Worm (Caenorhabditis elegans) whole organism, early embryonic: ENCODE results near the gene spp-1.

Source experiments
- B0310.2 ChIP-seq: sonication (generic microtip); optimal IDR thresholded peaks from 2 replicates; lab custom pipeline; 2016; ENCODE audit warnings: mild to moderate bottlenecking, missing genetic modification characterization, missing compliant biosample characterization
- F13C5.2 ChIP-seq: sonication (generic microtip); optimal IDR thresholded peaks from 2 replicates; lab custom pipeline; 2017; ENCODE audit warnings: mild to moderate bottlenecking, missing genetic modification characterization, inconsistent platforms, missing compliant biosample characterization
- aly-1 ChIP-seq: sonication (generic microtip); optimal IDR thresholded peaks from 2 replicates; lab custom pipeline; 2016; ENCODE audit warnings: missing genetic modification characterization, missing compliant biosample characterization
- ama-1 ChIP-seq: fragments of 150-350 bp; optimal IDR thresholded peaks from 2 replicates; lab custom pipeline; 2014
- ceh-13 ChIP-seq: fragments of 200-800 bp; sonication (Bioruptor generic); optimal IDR thresholded peaks from 2 replicates; lab custom pipeline; 2018; ENCODE audit warnings: mild to moderate bottlenecking, missing genetic modification characterization, missing compliant biosample characterization
- ceh-36 ChIP-seq: sonication (generic microtip); optimal IDR thresholded peaks from 2 replicates; lab custom pipeline; 2016; ENCODE audit warnings: missing genetic modification characterization, inconsistent platforms, missing compliant biosample characterization
- ets-7 ChIP-seq: sonication (generic microtip); optimal IDR thresholded peaks from 2 replicates; lab custom pipeline; 2016; ENCODE audit warnings: missing genotype, missing genetic modification characterization, missing compliant biosample characterization
- flt-1 ChIP-seq: fragments of 200-800 bp; sonication (Bioruptor generic); IDR thresholded peaks from 2 replicates; pipeline ENCODE4 v1.3.6; 2022; ENCODE audit warnings: missing genetic modification characterization, missing compliant biosample characterization
- hmbx-1 ChIP-seq: sonication (generic microtip); optimal IDR thresholded peaks from 2 replicates; lab custom pipeline; 2016; ENCODE audit warnings: mild to moderate bottlenecking, missing genetic modification characterization, missing compliant biosample characterization
- hmg-4 ChIP-seq: fragments of 200-800 bp; sonication (Bioruptor generic); optimal IDR thresholded peaks from 2 replicates; lab custom pipeline; 2018; ENCODE audit warnings: mild to moderate bottlenecking, missing genetic modification characterization, missing compliant biosample characterization
- hnd-1 ChIP-seq: sonication (generic microtip); optimal IDR thresholded peaks from 2 replicates; lab custom pipeline; 2016; ENCODE audit warnings: missing genetic modification characterization, missing compliant biosample characterization
- pes-1 ChIP-seq: fragments of 200-800 bp; sonication (Bioruptor generic); IDR thresholded peaks from 2 replicates; pipeline ENCODE4 v1.3.6; 2022; ENCODE audit warnings: missing genetic modification reagents, missing genetic modification characterization, missing compliant biosample characterization
- scrt-1 ChIP-seq: fragments of 200-800 bp; sonication (Bioruptor generic); IDR thresholded peaks from 2 replicates; pipeline ENCODE4 v1.3.6; 2022; ENCODE audit warnings: missing genetic modification characterization, missing compliant biosample characterization
- sea-1 ChIP-seq: fragments of 200-800 bp; sonication (Bioruptor generic); conservative IDR thresholded peaks from 2 replicates; pipeline ENCODE4 v1.3.6; 2022; ENCODE audit warnings: missing genetic modification characterization, missing compliant biosample characterization
- tbx-11 ChIP-seq: fragments of 200-800 bp; sonication (Bioruptor generic); IDR thresholded peaks from 2 replicates; pipeline ENCODE4 v1.3.6; 2022; ENCODE audit warnings: missing genetic modification characterization, missing compliant biosample characterization
- tbx-37 ChIP-seq: fragments of 200-800 bp; sonication (Bioruptor generic); conservative IDR thresholded peaks from 2 replicates; pipeline ENCODE4 v1.3.6; 2022; ENCODE audit warnings: missing genetic modification reagents, missing genetic modification characterization, missing compliant biosample characterization
- tra-4 ChIP-seq: sonication (generic microtip); optimal IDR thresholded peaks from 2 replicates; lab custom pipeline; 2017; ENCODE audit warnings: missing genetic modification characterization, missing compliant biosample characterization

The spp-1 gene

DNA sequence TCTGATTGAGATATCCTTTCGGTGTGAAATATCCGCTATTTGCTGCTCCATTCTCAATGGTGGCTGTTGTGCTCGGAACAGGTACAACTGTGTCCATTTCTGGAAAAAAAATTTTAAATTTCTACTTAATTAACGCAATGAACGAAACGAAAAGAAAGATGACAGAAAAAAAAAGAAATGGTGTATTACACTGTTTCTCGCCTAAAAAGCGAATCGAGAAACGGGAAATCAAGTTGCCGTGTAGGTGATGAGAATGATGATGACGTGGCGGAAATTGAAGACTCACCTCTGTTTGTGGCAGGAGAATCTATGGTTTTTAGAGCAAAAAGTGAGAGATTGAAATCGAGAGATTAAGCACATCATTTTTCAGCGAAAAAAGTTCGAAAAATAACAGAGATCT is 31.0 kb upstream of the spp-1 start, which contains the start of gene C38H2.3:
Gene C38H2.3, minus strand, starts transcription at position 101 of the 400 bp plus-strand sequence.
- TF ChIP-seq ets-7 (tag; lab: Kevin White, UChicago), result no peak
- TF ChIP-seq B0310.2 (tag; lab: Kevin White, UChicago), result no peak
- TF ChIP-seq ama-1 (lab: Kevin White, UChicago), result no peak
- TF ChIP-seq F13C5.2, result no peak
- TF ChIP-seq ceh-13 (GFP tag; lab: Kevin White, UChicago), result no peak
- no peak for TF ChIP-seq pes-1 (GFP tag; lab: Robert Waterston, UW)
- no peak for TF ChIP-seq ceh-36 (tag; lab: Kevin White, UChicago)
- TF ChIP-seq tbx-11 (GFP tag; lab: Robert Waterston, UW), result no peak
- TF ChIP-seq flt-1 (GFP tag; lab: Robert Waterston, UW), result no peak
- no peak for TF ChIP-seq hnd-1 (tag; lab: Kevin White, UChicago)
- TF ChIP-seq tbx-37 (GFP tag; lab: Robert Waterston, UW), result no peak

DNA sequence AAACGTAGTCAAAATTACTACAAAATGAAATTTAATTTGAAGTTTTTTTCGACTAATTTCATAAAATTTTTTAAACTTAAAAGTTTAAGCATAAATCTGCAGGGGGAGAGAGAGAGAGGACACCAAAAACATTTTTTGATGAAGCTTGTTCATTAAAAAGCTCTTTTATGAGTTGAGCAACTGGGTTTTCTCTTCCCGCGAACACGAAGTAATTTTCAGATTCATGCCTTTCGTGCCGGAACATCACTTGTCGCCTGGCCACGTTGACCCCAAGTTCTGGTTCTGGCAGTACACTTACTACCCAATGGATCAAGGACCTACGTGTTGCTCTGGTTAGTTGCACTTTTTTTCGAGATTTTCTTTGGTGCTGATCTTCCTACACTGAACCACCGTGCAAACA is 28.3 kb upstream of the spp-1 start:
- TF ChIP-seq hmg-4 (GFP tag; lab: Kevin White, UChicago), result no peak
- TF ChIP-seq ets-7 (tag; lab: Kevin White, UChicago), result no peak
- TF ChIP-seq pes-1 (GFP tag; lab: Robert Waterston, UW), result no peak
- TF ChIP-seq ama-1 (lab: Kevin White, UChicago), result no peak
- no peak for TF ChIP-seq tbx-37 (GFP tag; lab: Robert Waterston, UW)
- no peak for TF ChIP-seq sea-1 (GFP tag; lab: Robert Waterston, UW)
- no peak for TF ChIP-seq flt-1 (GFP tag; lab: Robert Waterston, UW)
- no peak for TF ChIP-seq scrt-1

DNA sequence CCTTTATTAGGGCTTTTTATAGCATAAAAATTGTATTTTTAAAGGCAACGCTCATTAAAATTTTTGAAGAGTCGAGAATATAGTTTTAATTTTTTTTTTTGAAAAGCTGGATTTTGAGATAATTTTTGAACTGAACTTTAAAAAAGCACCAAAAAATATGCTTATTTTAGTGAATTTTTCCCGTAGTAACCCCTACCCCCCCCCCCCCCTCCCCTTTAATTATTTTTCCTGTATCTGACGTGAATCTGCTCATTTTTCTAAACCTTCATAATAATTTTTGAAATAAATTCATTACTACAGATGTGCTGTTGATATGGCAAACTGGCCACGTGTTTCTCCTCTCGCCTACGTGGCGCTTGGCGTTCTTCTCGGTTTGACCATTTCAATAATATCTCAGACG is 26.0 kb upstream of the spp-1 start, which contains the start of gene C38H2.2:
Gene C38H2.2, plus strand, starts transcription at position 301 of the 400 bp plus-strand sequence.
- TF ChIP-seq tbx-11 (GFP tag; lab: Robert Waterston, UW), result no peak
- no peak for TF ChIP-seq F13C5.2
- TF ChIP-seq ceh-36 (tag; lab: Kevin White, UChicago), result no peak
- TF ChIP-seq ama-1 (lab: Kevin White, UChicago), result no peak
- TF ChIP-seq ceh-13 (GFP tag; lab: Kevin White, UChicago), result no peak
- TF ChIP-seq pes-1 (GFP tag; lab: Robert Waterston, UW), result no peak
- no peak for TF ChIP-seq tbx-37 (GFP tag; lab: Robert Waterston, UW)
- no peak for TF ChIP-seq tra-4 (tag; lab: Kevin White, UChicago)
- no peak for TF ChIP-seq hmbx-1 (tag; lab: Kevin White, UChicago)
- TF ChIP-seq sea-1 (GFP tag; lab: Robert Waterston, UW), result no peak
- no peak for TF ChIP-seq B0310.2 (tag; lab: Kevin White, UChicago)
- TF ChIP-seq aly-1 (tag; lab: Kevin White, UChicago), result no peak
- no peak for TF ChIP-seq flt-1 (GFP tag; lab: Robert Waterston, UW)
- no peak for TF ChIP-seq scrt-1
- TF ChIP-seq ets-7 (tag; lab: Kevin White, UChicago), result no peak
- TF ChIP-seq hnd-1 (tag; lab: Kevin White, UChicago), result no peak

DNA sequence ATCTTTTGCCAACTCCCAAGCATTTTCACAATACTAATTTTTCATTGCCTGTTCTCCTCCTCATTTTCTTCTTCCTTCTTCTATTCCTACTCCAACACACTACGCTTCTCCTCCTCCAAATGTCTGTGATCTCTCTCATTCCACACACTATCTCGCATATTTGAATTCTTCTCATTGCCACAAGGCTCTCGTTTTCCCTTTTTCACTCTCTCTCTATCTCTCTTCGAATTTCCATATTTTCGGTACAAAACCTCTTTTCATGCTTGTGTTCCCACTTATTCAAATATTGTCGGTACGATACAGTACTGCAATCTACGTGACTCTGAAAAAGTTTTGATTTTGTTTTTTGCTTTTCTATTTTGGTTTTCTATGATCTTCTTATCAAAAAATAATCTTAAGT is 25.2 kb upstream of the spp-1 start:
- TF ChIP-seq hmg-4 (GFP tag; lab: Kevin White, UChicago) (no peak), ama-1 (lab: Kevin White, UChicago) (no peak), tbx-11 (GFP tag; lab: Robert Waterston, UW) (no peak), aly-1 (tag; lab: Kevin White, UChicago) (no peak), scrt-1 (no peak), sea-1 (GFP tag; lab: Robert Waterston, UW) (no peak), tra-4 (tag; lab: Kevin White, UChicago) (no peak), ceh-36 (tag; lab: Kevin White, UChicago) (no peak), pes-1 (GFP tag; lab: Robert Waterston, UW) (no peak), hmbx-1 (tag; lab: Kevin White, UChicago) (no peak), flt-1 (GFP tag; lab: Robert Waterston, UW) (no peak), F13C5.2 (no peak), B0310.2 (tag; lab: Kevin White, UChicago) (no peak), tbx-37 (GFP tag; lab: Robert Waterston, UW) (no peak), ceh-13 (GFP tag; lab: Kevin White, UChicago) (no peak), hnd-1 (tag; lab: Kevin White, UChicago) (no peak), ets-7 (tag; lab: Kevin White, UChicago) (no peak)

DNA sequence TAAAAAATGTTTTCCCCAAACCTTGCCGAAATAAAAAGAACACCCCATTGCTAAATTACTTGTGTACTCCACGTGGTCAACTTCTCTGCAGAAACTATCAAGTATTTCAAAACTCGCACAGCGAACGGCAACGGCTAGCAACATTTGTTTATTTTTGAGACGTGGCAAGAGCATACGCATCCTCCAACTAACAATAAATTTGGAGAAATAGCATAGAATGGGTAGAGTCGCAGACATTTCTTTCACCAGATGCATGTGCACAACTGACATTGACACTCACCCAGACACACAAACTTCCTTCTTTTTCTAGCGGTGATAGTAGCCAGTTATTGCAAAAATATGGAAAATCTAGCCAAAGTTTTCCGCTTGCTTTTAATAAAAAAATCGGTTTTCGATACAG is 24.2 kb upstream of the spp-1 start:
- no peak for TF ChIP-seq tbx-37 (GFP tag; lab: Robert Waterston, UW)
- TF ChIP-seq aly-1 (tag; lab: Kevin White, UChicago), result no peak
- TF ChIP-seq hmbx-1 (tag; lab: Kevin White, UChicago), result no peak
- no peak for TF ChIP-seq flt-1 (GFP tag; lab: Robert Waterston, UW)
- TF ChIP-seq pes-1 (GFP tag; lab: Robert Waterston, UW), result no peak
- no peak for TF ChIP-seq F13C5.2
- TF ChIP-seq ceh-13 (GFP tag; lab: Kevin White, UChicago), result no peak
- TF ChIP-seq hmg-4 (GFP tag; lab: Kevin White, UChicago), result no peak
- no peak for TF ChIP-seq scrt-1
- no peak for TF ChIP-seq tbx-11 (GFP tag; lab: Robert Waterston, UW)
- no peak for TF ChIP-seq ets-7 (tag; lab: Kevin White, UChicago)
- TF ChIP-seq ceh-36 (tag; lab: Kevin White, UChicago), result no peak
- TF ChIP-seq tra-4 (tag; lab: Kevin White, UChicago), result no peak
- TF ChIP-seq hnd-1 (tag; lab: Kevin White, UChicago), result no peak
- no peak for TF ChIP-seq ama-1 (lab: Kevin White, UChicago)

DNA sequence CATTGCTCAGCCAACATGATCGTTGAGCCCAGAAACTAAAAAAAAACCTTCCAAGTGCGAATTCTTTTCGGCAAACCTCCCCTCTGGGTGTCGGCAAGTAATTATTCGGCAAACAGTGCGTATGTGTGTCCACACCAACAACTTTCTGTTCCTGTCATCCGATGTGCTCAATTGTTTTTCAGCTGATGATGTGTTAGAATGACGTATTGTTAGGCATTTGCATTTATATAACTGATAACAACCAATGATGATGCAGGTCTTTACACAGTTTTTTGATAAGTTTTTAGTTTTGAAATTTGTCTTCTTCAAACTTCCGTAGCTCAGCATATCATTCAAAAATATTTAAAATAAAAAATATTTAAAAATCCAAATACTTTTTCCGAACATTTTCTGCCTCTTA is 23.4 kb upstream of the spp-1 start:
- TF ChIP-seq tbx-11 (GFP tag; lab: Robert Waterston, UW) (no peak), pes-1 (GFP tag; lab: Robert Waterston, UW) (no peak), hmbx-1 (tag; lab: Kevin White, UChicago) (no peak), ets-7 (tag; lab: Kevin White, UChicago) (no peak), ceh-36 (tag; lab: Kevin White, UChicago) (no peak)

DNA sequence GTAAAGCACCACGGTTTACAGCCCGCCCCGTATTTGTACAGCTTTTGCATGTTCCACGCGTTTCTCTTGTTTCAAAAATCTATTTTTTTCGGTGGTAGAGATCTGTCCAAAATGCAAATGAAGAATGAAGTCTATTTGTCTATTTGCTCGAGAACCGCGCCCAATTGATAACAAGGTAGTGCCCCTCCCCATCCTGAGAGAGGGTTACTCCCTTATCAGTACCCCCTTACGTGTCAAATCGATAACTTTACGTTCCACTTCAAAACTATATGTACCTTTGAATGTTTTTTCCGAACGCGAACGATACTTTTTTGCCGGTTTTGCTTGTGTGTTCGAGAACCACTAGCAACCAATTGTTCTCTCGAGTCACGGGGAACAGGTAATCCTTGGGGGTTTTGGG is 20.6 kb upstream of the spp-1 start:
- no peak for TF ChIP-seq aly-1 (tag; lab: Kevin White, UChicago)
- TF ChIP-seq hnd-1 (tag; lab: Kevin White, UChicago), result no peak
- no peak for TF ChIP-seq scrt-1
- no peak for TF ChIP-seq tra-4 (tag; lab: Kevin White, UChicago)
- no peak for TF ChIP-seq F13C5.2
- no peak for TF ChIP-seq hmg-4 (GFP tag; lab: Kevin White, UChicago)
- TF ChIP-seq ceh-13 (GFP tag; lab: Kevin White, UChicago), result no peak
